Worm (Caenorhabditis elegans) whole organism, midembryonic: ENCODE measurements around the gene F31F4.17.

Source experiments
- flt-1 ChIP-seq: fragments of 200-800 bp; sonication (Bioruptor generic); IDR thresholded peaks from 2 replicates; pipeline ENCODE4 v1.3.6; 2022; ENCODE audit warnings: missing genetic modification characterization, missing compliant biosample characterization
- ztf-23 ChIP-seq: fragments of 200-800 bp; sonication (Bioruptor generic); IDR thresholded peaks from 2 replicates; pipeline ENCODE4 v1.3.6; 2022; ENCODE audit warnings: missing genetic modification reagents, missing genetic modification characterization, missing compliant biosample characterization
- ztf-29 ChIP-seq: fragments of 200-800 bp; sonication (Bioruptor generic); IDR thresholded peaks from 2 replicates; pipeline ENCODE4 v1.3.6; 2022; ENCODE audit warnings: missing genetic modification reagents, missing genetic modification characterization, missing compliant biosample characterization

- TF ChIP-seq ztf-23 (GFP tag; lab: Robert Waterston, UW) (no peak), ztf-29 (GFP tag; lab: Robert Waterston, UW) (no peak), flt-1 (GFP tag; lab: Robert Waterston, UW) (no peak)
These were observed 16.5 kb upstream of the F31F4.17 start, which contains the start of the genes fbxa-72 and srx-21 for ce11 chrV:676550-677084.
